Worm (Caenorhabditis elegans): Measurements from ENCODE around the gene C16B8.3.

DNA sequence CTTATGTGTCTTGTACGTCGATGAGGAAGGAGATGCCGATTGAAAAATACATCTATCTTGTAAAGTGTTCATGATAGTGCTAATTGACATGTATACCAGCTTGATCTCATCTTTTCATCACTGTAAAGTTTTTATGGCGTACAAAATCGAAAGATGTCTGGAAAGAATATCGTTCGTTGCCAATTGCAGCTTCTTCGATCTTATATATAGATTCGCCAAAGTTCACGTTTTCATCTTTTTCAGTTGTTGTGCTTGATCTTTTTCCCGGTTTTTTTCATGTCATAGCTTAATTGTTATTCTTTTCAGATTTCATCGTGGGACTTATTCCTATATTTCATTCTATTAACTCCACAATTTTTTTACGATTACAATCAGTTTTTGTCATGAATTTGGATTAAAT, 37.1 kb downstream of the C16B8.3 start, which contains the start of gene adt-3:
- TF ChIP-seq zip-4 (GFP tag; optimal IDR thresholded peaks at IDR 0.05) (no peak), tlp-1 (tag; optimal IDR thresholded peaks at IDR 0.05) (no peak), skn-1 (tag; optimal IDR thresholded peaks at IDR 0.05) (no peak), lsy-2 (tag; optimal IDR thresholded peaks at IDR 0.05) (no peak), efl-1 (optimal IDR thresholded peaks at IDR 0.05) (no peak), efl-1 (GFP tag; optimal IDR thresholded peaks at IDR 0.05 in 1 of 2) (no peak), lin-35 (GFP tag; optimal IDR thresholded peaks at IDR 0.05) (no peak)
